Worm (Caenorhabditis elegans) whole organism, mixed stage, embryonic: Measurements from ENCODE around the gene srv-21.

ENCODE experiments used
- bed-3 ChIP-seq: fragments of 200-800 bp; sonication (Bioruptor generic); optimal IDR thresholded peaks from 3 replicates; lab custom pipeline; 2018; ENCODE audit warnings: mild to moderate bottlenecking, missing genetic modification characterization, moderate library complexity, missing compliant biosample characterization
- blmp-1 ChIP-seq: fragments of 150-350 bp; optimal IDR thresholded peaks from 2 replicates; lab custom pipeline; 2014; ENCODE audit warnings: missing biosample characterization, missing genetic modification characterization
- ces-1 ChIP-seq: fragments of 150-350 bp; optimal IDR thresholded peaks from 2 replicates; lab custom pipeline; 2014; ENCODE audit warnings: missing biosample characterization, missing genetic modification reagents, missing genetic modification characterization
- drap-1 ChIP-seq: fragments of 200-800 bp; sonication (Bioruptor generic); optimal IDR thresholded peaks from 3 replicates; lab custom pipeline; 2018; ENCODE audit warnings: mild to moderate bottlenecking, missing genetic modification characterization, missing compliant biosample characterization
- elt-1 ChIP-seq: sonication (generic microtip); optimal IDR thresholded peaks from 2 replicates; lab custom pipeline; 2017; ENCODE audit warnings: missing genetic modification characterization, mild to moderate bottlenecking, missing compliant biosample characterization, antibody characterized with exemption, moderate library complexity, borderline replicate concordance; ENCODE audit not compliant: insufficient read depth
- mls-2 ChIP-seq: sonication (generic microtip); optimal IDR thresholded peaks from 2 replicates; lab custom pipeline; 2016; ENCODE audit warnings: mild to moderate bottlenecking, missing genetic modification characterization, moderate library complexity, missing compliant biosample characterization
- nhr-237 ChIP-seq: fragments of 150-350 bp; optimal IDR thresholded peaks from 2 replicates; lab custom pipeline; 2014; ENCODE audit warnings: missing biosample characterization, missing genetic modification characterization
- tbx-8 ChIP-seq: fragments of 200-800 bp; sonication (Bioruptor generic); optimal IDR thresholded peaks from 2 replicates; lab custom pipeline; 2018; ENCODE audit warnings: mild to moderate bottlenecking, missing genetic modification characterization, moderate library complexity, missing compliant biosample characterization
- unc-120 ChIP-seq: sonication (generic microtip); optimal IDR thresholded peaks from 2 replicates; lab custom pipeline; 2017; ENCODE audit warnings: missing genetic modification characterization, missing compliant biosample characterization; ENCODE audit not compliant: poor library complexity, severe bottlenecking
- ztf-11 ChIP-seq: fragments of 150-350 bp; optimal IDR thresholded peaks from 2 replicates; lab custom pipeline; 2014; ENCODE audit warnings: missing biosample characterization, missing genetic modification characterization

- no peak for TF ChIP-seq tbx-8 (GFP tag; lab: Kevin White, UChicago)
- TF ChIP-seq bed-3 (GFP tag; lab: Kevin White, UChicago): no peak
- no peak for TF ChIP-seq blmp-1 (tag; lab: Kevin White, UChicago)
- TF ChIP-seq mls-2: no peak
- TF ChIP-seq nhr-237 (tag; lab: Kevin White, UChicago): no peak
- TF ChIP-seq ces-1: no peak
- no peak for TF ChIP-seq elt-1 (tag; lab: Kevin White, UChicago)
- no peak for TF ChIP-seq unc-120 (tag; lab: Kevin White, UChicago)
- no peak for TF ChIP-seq drap-1
- TF ChIP-seq ztf-11 (tag; lab: Kevin White, UChicago): no peak
These were observed 46.0 kb upstream of the srv-21 start for ce11 chrIV:5923112-5923511.
